Fruit fly (Drosophila melanogaster): ENCODE results near the gene glec.

Gene glec

dm6 chr3R:21848987-21849442 is 7.1 kb downstream of the glec start (continued):
- TF ChIP-seq Bgb (GFP tag; IDR thresholded peaks at IDR 0.05; ENCODE audit: partially characterized antibody): no peak
- TF ChIP-seq sens-2 (GFP tag; IDR thresholded peaks at IDR 0.05): no peak
- TF ChIP-seq CG15073 (GFP tag; optimal IDR thresholded peaks at IDR 0.05): no peak
- peak; percentile 66 for TF ChIP-seq Meics (GFP tag; optimal IDR thresholded peaks at IDR 0.05)
- TF ChIP-seq CG1602 (GFP tag; optimal IDR thresholded peaks at IDR 0.05): peak; percentile 71
- TF ChIP-seq fd102C (GFP tag; optimal IDR thresholded peaks at IDR 0.05): peak; percentile 12
- TF ChIP-seq Xrp1 (GFP tag; IDR thresholded peaks at IDR 0.05): peak; percentile 71
- peak; percentile 52 for TF ChIP-seq Ptx1 (GFP tag; IDR thresholded peaks at IDR 0.05)
- peak; percentile 37; the same call in 1 of the 2 replicates for TF ChIP-seq sob (GFP tag; IDR thresholded peaks at IDR 0.05)
- no peak for TF ChIP-seq Neu2 (GFP tag; optimal IDR thresholded peaks at IDR 0.05; ENCODE audit: borderline replicate concordance)
- no peak for TF ChIP-seq D (optimal IDR thresholded peaks at IDR 0.05)
- peak; percentile 77 for TF ChIP-seq D (GFP tag; optimal IDR thresholded peaks at IDR 0.05)
- TF ChIP-seq CG9727 (GFP tag; optimal IDR thresholded peaks at IDR 0.05): peak; percentile 92
- TF ChIP-seq CG6765 (GFP tag; optimal IDR thresholded peaks at IDR 0.05): no peak
- no peak for TF ChIP-seq mirr (GFP tag; optimal IDR thresholded peaks at IDR 0.05)
- TF ChIP-seq D19B (GFP tag; optimal IDR thresholded peaks at IDR 0.05): peak; percentile 8
- peak; percentile 1 for TF ChIP-seq repo (GFP tag; optimal IDR thresholded peaks at IDR 0.05)
- TF ChIP-seq HLH4C (GFP tag; IDR thresholded peaks at IDR 0.05; ENCODE audit: partially characterized antibody): no peak
- no peak for TF ChIP-seq fru (optimal IDR thresholded peaks at IDR 0.05)
- TF ChIP-seq CG11504 (tag; optimal IDR thresholded peaks at IDR 0.05): peak; percentile 87
- TF ChIP-seq CG3726 (GFP tag; IDR thresholded peaks at IDR 0.05): no peak
- peak; percentile 69 for TF ChIP-seq zfh1 (GFP tag; IDR thresholded peaks at IDR 0.05)
- TF ChIP-seq lov (optimal IDR thresholded peaks at IDR 0.05): no peak
- no peak for TF ChIP-seq lov (GFP tag; IDR thresholded peaks at IDR 0.05)
- peak; percentile 28 for TF ChIP-seq kah (GFP tag; optimal IDR thresholded peaks at IDR 0.05)
- peak; percentile 73 for TF ChIP-seq Hsf (GFP tag; optimal IDR thresholded peaks at IDR 0.05)
- TF ChIP-seq CG12236 (GFP tag; optimal IDR thresholded peaks at IDR 0.05): peak; percentile 19
- no peak for TF ChIP-seq CG16779 (GFP tag; IDR thresholded peaks at IDR 0.05)
- peak; percentile 78 for TF ChIP-seq Asciz (GFP tag; optimal IDR thresholded peaks at IDR 0.05)
- TF ChIP-seq HmgD (GFP tag; optimal IDR thresholded peaks at IDR 0.05): no peak
- no peak for TF ChIP-seq CkIIα-i1 (GFP tag; IDR thresholded peaks at IDR 0.05)
- no peak for TF ChIP-seq pfk (GFP tag; optimal IDR thresholded peaks at IDR 0.05)
- no peak for TF ChIP-seq CG13287 (GFP tag; IDR thresholded peaks at IDR 0.05; ENCODE audit: partially characterized antibody)
- no peak for TF ChIP-seq CG10565 (GFP tag; optimal IDR thresholded peaks at IDR 0.05)
- TF ChIP-seq CG2678 (tag; optimal IDR thresholded peaks at IDR 0.05): peak; percentile 80
- peak; percentile 62 for TF ChIP-seq CG18476 (GFP tag; optimal IDR thresholded peaks at IDR 0.05)
- no peak for TF ChIP-seq Dll (GFP tag; IDR thresholded peaks at IDR 0.05; ENCODE audit: partially characterized antibody)
- peak; percentile 11 for TF ChIP-seq CG1603 (tag; optimal IDR thresholded peaks at IDR 0.05)
- TF ChIP-seq hkb (optimal IDR thresholded peaks at IDR 0.05): no peak
- TF ChIP-seq hkb (GFP tag; IDR thresholded peaks at IDR 0.05): no peak
- peak; percentile 1 for TF ChIP-seq CG14965 (GFP tag; optimal IDR thresholded peaks at IDR 0.05; ENCODE audit: borderline replicate concordance)
- peak; percentile 49 for TF ChIP-seq TFAM (GFP tag; optimal IDR thresholded peaks at IDR 0.05)
- no peak for TF ChIP-seq Kr (GFP tag; optimal IDR thresholded peaks at IDR 0.05)
- peak; percentile 65 for TF ChIP-seq CG6254 (GFP tag; optimal IDR thresholded peaks at IDR 0.05)
- TF ChIP-seq cwo (GFP tag; optimal IDR thresholded peaks at IDR 0.05): peak; percentile 36
- TF ChIP-seq CG30403 (GFP tag; optimal IDR thresholded peaks at IDR 0.05): peak; percentile 80
- no peak for TF ChIP-seq CG7745 (tag; optimal IDR thresholded peaks at IDR 0.05)
- peak; percentile 69 for TF ChIP-seq CG33557 (GFP tag; optimal IDR thresholded peaks at IDR 0.05)
- TF ChIP-seq Sin3A (optimal IDR thresholded peaks at IDR 0.05): no peak
- TF ChIP-seq Taf1 (GFP tag; IDR thresholded peaks at IDR 0.05): no peak
- peak; percentile 27 for TF ChIP-seq CG4328 (GFP tag; optimal IDR thresholded peaks at IDR 0.05)
- peak; percentile 50 for TF ChIP-seq CG10274 (GFP tag; optimal IDR thresholded peaks at IDR 0.05)
